Fruit fly (Drosophila melanogaster) whole organism: ENCODE measurements around the gene CG43231.

ENCODE experiments used
- CG8478 ChIP-seq: fragments of >200 bp; optimal IDR thresholded peaks from 2 replicates; lab custom pipeline; 2018; ENCODE audit warnings: inconsistent platforms
- pan ChIP-seq: fragments of >200 bp; optimal IDR thresholded peaks from 2 replicates; lab custom pipeline; 2017
- psq ChIP-seq: fragments of >200 bp; optimal IDR thresholded peaks from 2 replicates; lab custom pipeline; 2017
- usp ChIP-seq: fragments of >200 bp; optimal IDR thresholded peaks from 2 replicates; lab custom pipeline; 2017; ENCODE audit warnings: missing biosample characterization, missing genetic modification characterization, mixed read lengths

DNA sequence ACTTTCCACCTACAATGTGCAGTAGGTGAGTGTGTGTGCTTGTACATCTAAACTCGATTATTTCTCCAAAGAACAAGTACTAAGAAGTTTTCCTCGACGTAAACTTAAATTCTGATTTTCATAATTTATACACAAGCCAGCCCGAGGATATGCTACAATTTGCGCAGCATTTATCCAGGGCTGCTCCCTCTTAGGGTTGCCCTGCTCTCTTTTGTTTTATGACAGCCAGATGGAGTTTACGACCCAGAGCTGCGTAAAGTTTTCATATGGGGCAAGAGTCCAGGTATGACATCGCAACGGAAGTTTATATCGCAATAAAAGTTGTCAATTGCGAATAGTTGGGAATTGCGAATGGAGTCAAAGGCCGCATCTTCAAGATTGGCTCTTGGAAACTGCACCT, 30.1 kb downstream of the CG43231 start:
- TF ChIP-seq usp (GFP tag; lab: Kevin White, UChicago) (no peak), CG8478 (lab: Kevin White, UChicago) (no peak), pan (lab: Kevin White, UChicago) (no peak), psq (no peak)
